Fruit fly (Drosophila melanogaster): Measurements from ENCODE around the gene EMC6.

- no peak for TF ChIP-seq kay (GFP tag; ENCODE audit: borderline replicate concordance)
- no peak for TF ChIP-seq CG5204 (GFP tag; optimal IDR thresholded peaks at IDR 0.05)
- TF ChIP-seq bab1 (GFP tag; optimal IDR thresholded peaks at IDR 0.05) = no peak
- no peak for TF ChIP-seq CG11617 (GFP tag; optimal IDR thresholded peaks at IDR 0.05)
- TF ChIP-seq CG33017 (tag; optimal IDR thresholded peaks at IDR 0.05) = no peak
- no peak for TF ChIP-seq tj (GFP tag; optimal IDR thresholded peaks at IDR 0.05)
Measured at dm6 chr3R:25049383-25049741, 24.5 kb upstream of the EMC6 start, which contains the start of gene CG11791.
